Worm (Caenorhabditis elegans) whole organism, L3 larva: ENCODE results near the gene kin-36.

Experiments used
- ama-1 ChIP-seq: fragments of 150-350 bp; optimal IDR thresholded peaks from 2 replicates; lab custom pipeline; 2018
- ceh-28 ChIP-seq: fragments of 150-350 bp; optimal IDR thresholded peaks from 2 replicates; lab custom pipeline; 2014; ENCODE audit warnings: missing biosample characterization, missing genetic modification reagents, missing genetic modification characterization
- ceh-82 ChIP-seq: fragments of 150-350 bp; optimal IDR thresholded peaks from 2 replicates; lab custom pipeline; 2014; ENCODE audit warnings: missing biosample characterization, missing genetic modification characterization
- ceh-9 ChIP-seq: sonication (generic microtip); optimal IDR thresholded peaks from 2 replicates; lab custom pipeline; 2018; ENCODE audit warnings: missing biosample characterization, missing genetic modification characterization
- egl-27 ChIP-seq: sonication (generic microtip); optimal IDR thresholded peaks from 4 replicates; lab custom pipeline; 2017; ENCODE audit warnings: missing biosample characterization, missing genetic modification reagents, missing genetic modification characterization
- egl-5 ChIP-seq: fragments of 150-350 bp; optimal IDR thresholded peaks from 2 replicates; lab custom pipeline; 2017; ENCODE audit warnings: missing biosample characterization, missing genetic modification reagents, missing genetic modification characterization, inconsistent platforms
- elt-1 ChIP-seq: fragments of 150-350 bp; optimal IDR thresholded peaks from 2 replicates; lab custom pipeline; 2014; ENCODE audit warnings: missing biosample characterization, missing genetic modification characterization
- elt-2 ChIP-seq: sonication (generic microtip); optimal IDR thresholded peaks from 2 replicates; lab custom pipeline; 2016; ENCODE audit warnings: missing genetic modification reagents, mild to moderate bottlenecking, missing genetic modification characterization, missing compliant biosample characterization
- elt-3 ChIP-seq, 3 experiments: fragments of 150-350 bp in 1 of 3; sonication (generic microtip) in 2 of 3; optimal IDR thresholded peaks; 2 replicates in 2 of 3; 4 replicates in 1 of 3; lab custom pipeline; 2014 to 2017; ENCODE audit warnings: missing biosample characterization in 3 of 3, missing genetic modification characterization in 3 of 3
- eor-1 ChIP-seq, 2 experiments: fragments of 150-350 bp; optimal IDR thresholded peaks; 2 replicates each; lab custom pipeline; 2014 to 2018; ENCODE audit warnings: missing biosample characterization in 2 of 2, missing genetic modification characterization in 2 of 2
- fkh-10 ChIP-seq: sonication (generic microtip); optimal IDR thresholded peaks from 2 replicates; lab custom pipeline; 2017; ENCODE audit warnings: missing biosample characterization, missing genetic modification reagents, missing genetic modification characterization
- fkh-2 ChIP-seq: fragments of 150-350 bp; optimal IDR thresholded peaks from 2 replicates; lab custom pipeline; 2014; ENCODE audit warnings: missing biosample characterization, missing genetic modification reagents, missing genetic modification characterization
- fos-1 ChIP-seq: fragments of 150-350 bp; optimal IDR thresholded peaks from 2 replicates; lab custom pipeline; 2014; ENCODE audit warnings: missing biosample characterization, missing genetic modification characterization
- hmg-11 ChIP-seq: sonication (generic microtip); optimal IDR thresholded peaks from 2 replicates; lab custom pipeline; 2016; ENCODE audit warnings: missing genetic modification characterization, missing compliant biosample characterization
- lin-15B ChIP-seq: fragments of 150-350 bp; optimal IDR thresholded peaks from 2 replicates; lab custom pipeline; 2014; ENCODE audit warnings: missing biosample characterization, missing genetic modification characterization
- lin-39 ChIP-seq: fragments of 150-350 bp; optimal IDR thresholded peaks from 2 replicates; lab custom pipeline; 2018; ENCODE audit warnings: missing biosample characterization, missing genetic modification reagents, missing genetic modification characterization
- lsy-12 ChIP-seq: sonication (generic microtip); optimal IDR thresholded peaks from 2 replicates; lab custom pipeline; 2016; ENCODE audit warnings: mild to moderate bottlenecking, missing genetic modification characterization, missing compliant biosample characterization
- mdl-1 ChIP-seq: fragments of 150-350 bp; optimal IDR thresholded peaks from 2 replicates; lab custom pipeline; 2014; ENCODE audit warnings: missing biosample characterization, missing genetic modification characterization
- nhr-11 ChIP-seq: fragments of 150-350 bp; optimal IDR thresholded peaks from 2 replicates; lab custom pipeline; 2014; ENCODE audit warnings: missing biosample characterization, missing genetic modification characterization
- nhr-23 ChIP-seq: fragments of 150-350 bp; optimal IDR thresholded peaks from 2 replicates; lab custom pipeline; 2014; ENCODE audit warnings: missing biosample characterization, missing genetic modification reagents, missing genetic modification characterization
- nhr-25 ChIP-seq: sonication (generic microtip); optimal IDR thresholded peaks from 2 replicates; lab custom pipeline; 2017; ENCODE audit warnings: missing biosample characterization, missing genetic modification characterization
- nhr-28 ChIP-seq: fragments of 150-350 bp; optimal IDR thresholded peaks from 2 replicates; lab custom pipeline; 2014; ENCODE audit warnings: missing biosample characterization, missing genetic modification characterization
- nhr-43 ChIP-seq: sonication (generic microtip); optimal IDR thresholded peaks from 2 replicates; lab custom pipeline; 2016; ENCODE audit warnings: mild to moderate bottlenecking, missing genetic modification characterization, missing compliant biosample characterization; ENCODE audit not compliant: poor library complexity, severe bottlenecking
- nhr-67 ChIP-seq: fragments of 150-350 bp; optimal IDR thresholded peaks from 2 replicates; lab custom pipeline; 2014; ENCODE audit warnings: missing biosample characterization, missing genetic modification characterization
- nhr-76 ChIP-seq: fragments of 150-350 bp; sonication (generic microtip); optimal IDR thresholded peaks from 5 replicates; lab custom pipeline; 2014; ENCODE audit warnings: missing biosample characterization, missing genetic modification characterization
- pqm-1 ChIP-seq: fragments of 150-350 bp; optimal IDR thresholded peaks from 2 replicates; lab custom pipeline; 2017; ENCODE audit warnings: missing biosample characterization, missing genetic modification characterization, inconsistent platforms
- sea-2 ChIP-seq: fragments of 150-350 bp; sonication (generic microtip); optimal IDR thresholded peaks from 4 replicates; lab custom pipeline; 2014; ENCODE audit warnings: missing biosample characterization, missing genetic modification reagents, missing genetic modification characterization
- tbx-2 ChIP-seq: sonication (generic microtip); optimal IDR thresholded peaks from 2 replicates; lab custom pipeline; 2016; ENCODE audit warnings: mild to moderate bottlenecking, missing genetic modification characterization, missing compliant biosample characterization
- unc-62 ChIP-seq: fragments of 150-350 bp; sonication (generic microtip); optimal IDR thresholded peaks from 4 replicates; lab custom pipeline; 2014; ENCODE audit warnings: missing biosample characterization, missing genetic modification reagents, missing genetic modification characterization
- zag-1 ChIP-seq: fragments of 150-350 bp; optimal IDR thresholded peaks from 2 replicates; lab custom pipeline; 2014; ENCODE audit warnings: missing biosample characterization, missing genetic modification characterization
- ztf-11 ChIP-seq: fragments of 150-350 bp; optimal IDR thresholded peaks from 2 replicates; lab custom pipeline; 2014; ENCODE audit warnings: missing biosample characterization, missing genetic modification characterization
- ztf-4 ChIP-seq: fragments of 150-350 bp; optimal IDR thresholded peaks from 2 replicates; lab custom pipeline; 2014; ENCODE audit warnings: missing biosample characterization, missing genetic modification characterization

kin-36 gene

DNA sequence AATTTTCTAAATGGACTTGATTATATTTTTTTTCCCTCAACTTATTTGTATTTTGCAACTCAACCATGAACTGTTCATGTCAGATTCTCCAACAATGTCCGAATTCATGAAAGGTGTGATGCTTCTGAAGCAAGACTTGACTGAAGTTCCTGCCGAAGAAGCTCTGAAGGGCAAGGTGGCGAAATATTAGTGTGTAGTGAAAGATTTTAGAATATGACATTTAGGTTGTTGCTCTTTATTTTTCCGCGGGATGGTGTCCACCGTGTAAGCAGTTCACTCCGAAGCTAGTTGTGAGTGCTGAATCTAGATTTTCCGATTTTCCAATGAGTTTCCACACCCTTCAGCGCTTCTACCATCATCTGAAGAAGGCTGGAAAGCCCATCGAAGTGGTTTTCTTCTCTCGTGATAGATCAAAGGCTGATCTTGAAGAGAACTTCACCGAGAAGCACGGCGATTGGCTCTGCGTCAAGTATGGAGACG lies 26.4 kb upstream of the kin-36 start, which contains the start of gene F29B9.5:
Gene F29B9.5 (plus strand): TSS at position 51 of the 480 bp plus-strand sequence.
- TF ChIP-seq ama-1 (peak; percentile 78), egl-5 (tag; lab: Kevin White, UChicago) (no peak)

ce11 chrIV:4652962-4653361 lies 25.9 kb upstream of the kin-36 start, which contains the start of gene psr-1:
psr-1 (plus strand) TSS chrIV:4653262.
- TF ChIP-seq ztf-11 (no peak), elt-1 (tag; lab: Kevin White, UChicago) (no peak), nhr-67 (no peak), ztf-4 (tag; lab: Kevin White, UChicago) (no peak), hmg-11 (tag; lab: Kevin White, UChicago) (no peak), nhr-25 (tag; lab: Kevin White, UChicago) (no peak), elt-2 (tag; lab: Kevin White, UChicago) (no peak), nhr-28 (tag; lab: Kevin White, UChicago) (no peak), elt-3 (tag; optimal IDR thresholded peaks at IDR 0.05; lab: Kevin White, UChicago) (no peak), ceh-82 (tag; lab: Kevin White, UChicago) (no peak), nhr-43 (tag; lab: Kevin White, UChicago) (no peak), mdl-1 (tag; lab: Kevin White, UChicago) (no peak), ceh-28 (tag; lab: Kevin White, UChicago) (no peak), lin-15B (tag; lab: Kevin White, UChicago) (no peak), lsy-12 (no peak)

DNA sequence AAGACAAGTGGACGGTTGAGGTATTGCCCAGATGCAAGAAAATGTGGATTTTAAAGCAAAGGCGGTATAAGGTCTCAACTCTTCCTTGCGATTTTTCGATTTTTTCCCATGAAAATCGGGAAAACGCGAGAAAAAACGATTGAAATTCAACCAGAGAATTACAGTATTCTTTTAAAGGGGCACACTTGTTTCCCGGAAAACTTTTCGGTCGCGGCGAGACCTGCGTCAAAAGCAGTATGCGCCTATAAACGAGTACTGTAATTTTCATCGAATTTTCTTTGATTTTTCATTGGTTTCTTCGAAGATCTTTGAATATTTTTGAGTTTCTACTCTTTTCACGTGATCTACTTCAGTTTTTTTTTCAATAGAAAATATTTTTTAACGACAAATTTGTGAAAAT lies 25.1 kb upstream of the kin-36 start:
- TF ChIP-seq egl-27 (tag; lab: Kevin White, UChicago) (no peak), sea-2 (GFP tag; lab: Kevin White, UChicago) (no peak), ceh-9 (tag; lab: Kevin White, UChicago) (no peak)

- TF ChIP-seq nhr-67 (no peak), pqm-1 (no peak), lin-39 (tag; lab: Kevin White, UChicago) (peak; percentile 10)
These were observed 22.8 kb upstream of the kin-36 start for ce11 chrIV:4655979-4656378.

- no peak for TF ChIP-seq eor-1 (tag; optimal IDR thresholded peaks at IDR 0.05; lab: Kevin White, UChicago)
- TF ChIP-seq fos-1 (tag; lab: Kevin White, UChicago) = no peak
- TF ChIP-seq hmg-11 (tag; lab: Kevin White, UChicago) = no peak
- TF ChIP-seq unc-62 = no peak
- no peak for TF ChIP-seq egl-27 (tag; lab: Kevin White, UChicago)
- no peak for TF ChIP-seq nhr-25 (tag; lab: Kevin White, UChicago)
These were observed 22.4 kb upstream of the kin-36 start for ce11 chrIV:4656380-4656779.

DNA sequence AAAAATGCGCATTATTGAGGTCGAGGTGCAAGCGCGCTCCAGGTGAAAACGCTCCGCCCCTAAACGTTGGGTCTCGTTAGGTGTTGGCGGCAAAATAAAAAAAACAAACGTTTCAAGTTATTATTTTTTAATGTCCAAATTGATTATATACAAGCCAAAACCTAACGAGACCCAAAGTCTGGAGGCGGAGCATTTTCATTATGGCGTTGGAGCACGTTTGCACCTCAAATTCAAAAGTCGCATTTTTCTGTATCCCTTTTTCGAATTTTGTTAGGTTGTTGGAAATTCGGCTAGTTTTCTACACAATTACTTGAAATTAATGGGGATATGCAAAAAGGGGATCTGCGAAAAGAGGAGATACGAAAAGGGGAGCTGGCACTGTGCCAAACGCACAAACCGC lies 20.9 kb upstream of the kin-36 start, which contains the start of gene col-111:
Gene col-111 (minus strand): TSS at position 101 of the 400 bp plus-strand sequence.
- TF ChIP-seq nhr-28 (tag; lab: Kevin White, UChicago) (no peak), nhr-76 (tag; lab: Kevin White, UChicago) (no peak), elt-3 (tag; optimal IDR thresholded peaks at IDR 0.05; lab: Kevin White, UChicago) (no peak), ztf-11 (no peak), sea-2 (GFP tag; lab: Kevin White, UChicago) (no peak), fkh-10 (GFP tag; lab: Kevin White, UChicago) (no peak), zag-1 (tag; lab: Kevin White, UChicago) (no peak), tbx-2 (tag; lab: Kevin White, UChicago) (no peak), elt-2 (tag; lab: Kevin White, UChicago) (no peak), lin-15B (tag; lab: Kevin White, UChicago) (no peak), nhr-25 (tag; lab: Kevin White, UChicago) (no peak), pqm-1 (no peak), nhr-11 (tag; lab: Kevin White, UChicago) (no peak), nhr-23 (tag; lab: Kevin White, UChicago) (no peak), eor-1 (tag; optimal IDR thresholded peaks at IDR 0.05; lab: Kevin White, UChicago) (no peak), fkh-2 (tag; lab: Kevin White, UChicago) (no peak), ama-1 (no peak), ceh-82 (tag; lab: Kevin White, UChicago) (no peak), ceh-9 (tag; lab: Kevin White, UChicago) (no peak)
- TF ChIP-seq, all 47 proteins: peak for 0
